Fruit fly (Drosophila melanogaster): Measurements from ENCODE around the gene nmd.

Gene nmd

dm6 chr2L:10342471-10342870 is 38.7 kb upstream of the nmd start, which contains the start of gene Sps2 (continued):
- TF ChIP-seq CG34224 (GFP tag; IDR thresholded peaks at IDR 0.05; ENCODE audit: partially characterized antibody) (peak; percentile 80), nmo (GFP tag; optimal IDR thresholded peaks at IDR 0.05) (peak; percentile 29), CG17359 (tag; optimal IDR thresholded peaks at IDR 0.05) (no peak), tll (GFP tag; optimal IDR thresholded peaks at IDR 0.05) (peak in 1 of 2 experiments; percentile 44), Lim3 (GFP tag; IDR thresholded peaks at IDR 0.05) (no peak), CG2129 (GFP tag; IDR thresholded peaks at IDR 0.05; ENCODE audit: partially characterized antibody) (peak; percentile 70), trem (tag; optimal IDR thresholded peaks at IDR 0.05) (peak; percentile 27), Spps (tag; optimal IDR thresholded peaks at IDR 0.05) (no peak), grn (GFP tag; optimal IDR thresholded peaks at IDR 0.05) (peak; percentile 94), CG2116 (GFP tag; optimal IDR thresholded peaks at IDR 0.05) (peak; percentile 24), Bgb (GFP tag; IDR thresholded peaks at IDR 0.05; ENCODE audit: partially characterized antibody) (peak; percentile 59; the same call in 1 of the 2 replicates), CG10267 (tag; optimal IDR thresholded peaks at IDR 0.05) (peak; percentile 19), crp (GFP tag; optimal IDR thresholded peaks at IDR 0.05) (peak; percentile 82 to 96), gcm2 (GFP tag; optimal IDR thresholded peaks at IDR 0.05) (no peak), Dp (GFP tag; optimal IDR thresholded peaks at IDR 0.05) (peak; percentile 18), unc-4 (GFP tag; IDR thresholded peaks at IDR 0.05; ENCODE audit: partially characterized antibody) (peak; percentile 78), CG4404 (GFP tag; IDR thresholded peaks at IDR 0.05) (no peak), Xbp1 (GFP tag; optimal IDR thresholded peaks at IDR 0.05) (peak; percentile 11), inv (GFP tag; IDR thresholded peaks at IDR 0.05; ENCODE audit: partially characterized antibody) (peak; percentile 63), CG13424 (tag; optimal IDR thresholded peaks at IDR 0.05) (no peak), az2 (GFP tag; optimal IDR thresholded peaks at IDR 0.05) (no peak), dmrt99B (tag; optimal IDR thresholded peaks at IDR 0.05) (no peak), D (optimal IDR thresholded peaks at IDR 0.05) (no peak), D (GFP tag; optimal IDR thresholded peaks at IDR 0.05) (no peak), Atf3 (GFP tag; optimal IDR thresholded peaks at IDR 0.05) (no peak), CG11504 (tag; optimal IDR thresholded peaks at IDR 0.05) (no peak), CG43689 (GFP tag; IDR thresholded peaks at IDR 0.05) (no peak), NFAT (GFP tag; IDR thresholded peaks at IDR 0.05) (no peak; the same call in 1 of the 2 replicates), CG2199 (GFP tag; IDR thresholded peaks at IDR 0.05) (0 out of 3 replicates have a peak, but pooled peaks have one; percentile 27), wek (GFP tag; optimal IDR thresholded peaks at IDR 0.05) (peak; percentile 4), Antp (GFP tag; optimal IDR thresholded peaks at IDR 0.05) (no peak), Stat92E (GFP tag; optimal IDR thresholded peaks at IDR 0.05) (peak in 1 of 3 experiments; percentile 39), CG4282 (GFP tag; optimal IDR thresholded peaks at IDR 0.05) (no peak), tna (GFP tag; IDR thresholded peaks at IDR 0.05; ENCODE audit: partially characterized antibody) (no peak), sna (GFP tag; IDR thresholded peaks at IDR 0.05; ENCODE audit: partially characterized antibody) (peak; percentile 66), CG12391 (tag; optimal IDR thresholded peaks at IDR 0.05) (peak; percentile 37), Dip2 (GFP tag; IDR thresholded peaks at IDR 0.05) (no peak), CG34376 (GFP tag; optimal IDR thresholded peaks at IDR 0.05) (peak; percentile 52), Bdp1 (GFP tag; optimal IDR thresholded peaks at IDR 0.05) (no peak), CG17568 (GFP tag; optimal IDR thresholded peaks at IDR 0.05) (no peak), CG13287 (GFP tag; IDR thresholded peaks at IDR 0.05; ENCODE audit: partially characterized antibody) (peak; percentile 85), Mad (GFP tag; optimal IDR thresholded peaks at IDR 0.05) (no peak), amos (GFP tag; IDR thresholded peaks at IDR 0.05; ENCODE audit: partially characterized antibody) (peak; percentile 80; the same call in 1 of the 2 replicates), Aef1 (GFP tag; IDR thresholded peaks at IDR 0.05) (no peak), CG9727 (GFP tag; optimal IDR thresholded peaks at IDR 0.05) (peak; percentile 33), CG14441 (GFP tag; IDR thresholded peaks at IDR 0.05) (peak; percentile 37; the same call in 1 of the 2 replicates), bigmax (GFP tag; optimal IDR thresholded peaks at IDR 0.05) (no peak), Gsc (GFP tag; IDR thresholded peaks at IDR 0.05) (no peak), CG17829 (tag; optimal IDR thresholded peaks at IDR 0.05) (peak; percentile 42)
